Worm (Caenorhabditis elegans): ENCODE results near the gene F47B10.4.

F47B10.4 gene

DNA sequence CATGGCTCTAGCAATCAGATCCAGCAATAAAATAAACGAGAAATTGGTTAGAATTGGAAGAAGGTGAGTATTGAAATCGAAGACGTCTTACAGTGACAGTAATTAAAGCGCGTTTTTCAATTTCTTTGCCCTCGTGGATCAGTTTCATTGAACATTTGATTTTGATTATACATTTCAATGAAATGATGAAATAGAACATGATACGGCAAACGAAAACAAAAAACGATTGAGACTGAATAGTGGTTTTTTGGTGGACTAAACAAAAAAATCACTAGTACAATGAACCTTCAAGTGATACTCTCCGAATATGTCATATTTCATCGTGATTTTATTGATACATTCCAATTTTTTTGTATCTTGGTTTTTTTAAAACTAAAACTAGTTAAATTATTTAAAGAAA is 5.4 kb downstream of the F47B10.4 start, which contains the start of gene haly-1:
TSS of gene haly-1 (minus strand) at position 101 of the 400 bp plus-strand sequence.
- no peak for TF ChIP-seq blmp-1 (tag; optimal IDR thresholded peaks at IDR 0.05)
- no peak for TF ChIP-seq C34B4.2 (tag; optimal IDR thresholded peaks at IDR 0.05)
- TF ChIP-seq ceh-63 (GFP tag; optimal IDR thresholded peaks at IDR 0.05) = no peak
- no peak for TF ChIP-seq nhr-28 (tag; optimal IDR thresholded peaks at IDR 0.05)
- TF ChIP-seq ces-1 (GFP tag; optimal IDR thresholded peaks at IDR 0.05) = no peak
- no peak for TF ChIP-seq vab-15 (tag; optimal IDR thresholded peaks at IDR 0.05)
- no peak for TF ChIP-seq rnt-1 (tag; optimal IDR thresholded peaks at IDR 0.05)
- TF ChIP-seq ets-5 (GFP tag; IDR thresholded peaks at IDR 0.05) = no peak
- TF ChIP-seq isw-1 (GFP tag; IDR thresholded peaks at IDR 0.05) = no peak
- TF ChIP-seq skn-1 (tag; optimal IDR thresholded peaks at IDR 0.05) = no peak
- no peak for TF ChIP-seq ceh-82 (tag; optimal IDR thresholded peaks at IDR 0.05)
- TF ChIP-seq unc-98 (GFP tag; IDR thresholded peaks at IDR 0.05) = no peak
- no peak for TF ChIP-seq unc-30 (tag; optimal IDR thresholded peaks at IDR 0.05)

DNA sequence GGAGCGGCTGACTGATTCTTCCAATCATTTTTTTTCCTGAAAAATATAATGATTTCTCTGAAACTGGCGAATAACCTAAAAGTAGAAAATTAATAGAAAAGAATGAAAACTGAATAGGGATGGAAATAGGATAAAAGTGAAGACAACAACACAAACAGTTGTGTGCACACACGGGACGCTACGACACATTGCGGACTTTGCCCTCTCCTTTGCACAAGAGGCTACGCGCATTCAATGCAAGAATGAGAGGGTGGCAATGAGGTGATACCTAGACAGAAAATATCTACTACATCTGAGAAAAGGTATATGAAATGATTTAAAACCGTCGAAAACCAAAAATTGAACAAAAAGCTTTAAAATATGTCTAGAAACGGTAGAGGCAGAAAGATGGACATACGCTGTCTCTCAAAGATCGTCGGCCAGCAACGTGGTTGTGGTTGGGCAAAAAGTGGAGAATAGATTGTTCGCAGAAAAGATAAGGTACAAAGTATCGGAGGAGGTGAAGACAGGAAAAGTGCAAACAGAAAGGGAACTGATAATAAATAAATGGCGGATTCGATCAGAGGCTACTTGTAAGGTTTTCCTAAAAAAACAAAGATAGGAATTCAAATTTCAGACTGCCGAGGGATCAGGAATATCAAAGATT is 9.1 kb downstream of the F47B10.4 start, which contains the start of gene suca-1:
TSS of gene suca-1 (minus strand) at position 36 of the 646 bp plus-strand sequence.
- TF ChIP-seq nhr-237 (tag; optimal IDR thresholded peaks at IDR 0.05) = no peak
- TF ChIP-seq isw-1 (GFP tag; IDR thresholded peaks at IDR 0.05) = 0 out of 2 replicates have a peak, but pooled peaks have one; percentile 6
- TF ChIP-seq sptf-1 (tag; optimal IDR thresholded peaks at IDR 0.05) = no peak
- TF ChIP-seq nhr-71 (tag; optimal IDR thresholded peaks at IDR 0.05) = peak; percentile 51
- TF ChIP-seq hpl-2 (GFP tag; optimal IDR thresholded peaks at IDR 0.05) = no peak
- no peak for TF ChIP-seq unc-30 (tag; optimal IDR thresholded peaks at IDR 0.05)
- TF ChIP-seq skn-1 (tag; optimal IDR thresholded peaks at IDR 0.05) = no peak
- TF ChIP-seq tbx-2 (tag; optimal IDR thresholded peaks at IDR 0.05) = peak; percentile 21
- peak; percentile 3 for TF ChIP-seq dsc-1 (tag; optimal IDR thresholded peaks at IDR 0.05)
- peak in 2 of 3 experiments; percentile 17 to 35 for TF ChIP-seq dpl-1 (GFP tag; optimal IDR thresholded peaks at IDR 0.05)
- peak; percentile 72 for TF ChIP-seq mep-1 (tag; optimal IDR thresholded peaks at IDR 0.05)
- TF ChIP-seq mab-9 (GFP tag; IDR thresholded peaks at IDR 0.05) = no peak
- peak; percentile 14 to 50 for TF ChIP-seq lsy-2 (tag; optimal IDR thresholded peaks at IDR 0.05)
- TF ChIP-seq ces-1 (GFP tag; optimal IDR thresholded peaks at IDR 0.05) = no peak
- TF ChIP-seq unc-86 (tag; optimal IDR thresholded peaks at IDR 0.05) = no peak
- no peak for TF ChIP-seq sup-37 (GFP tag; optimal IDR thresholded peaks at IDR 0.05)
- no peak for TF ChIP-seq ets-5 (GFP tag; IDR thresholded peaks at IDR 0.05)
- peak in 1 of 2 experiments; percentile 27 for TF ChIP-seq mdl-1 (tag; optimal IDR thresholded peaks at IDR 0.05)
- peak; percentile 61 for TF ChIP-seq nhr-20 (tag; optimal IDR thresholded peaks at IDR 0.05)
- peak; percentile 93 for TF ChIP-seq F16B12.6 (tag; optimal IDR thresholded peaks at IDR 0.05)
- TF ChIP-seq C04F5.9 (tag; optimal IDR thresholded peaks at IDR 0.05) = no peak
- TF ChIP-seq ama-1 (optimal IDR thresholded peaks at IDR 0.05) = no peak
- peak; percentile 24 for TF ChIP-seq xbp-1 (tag; optimal IDR thresholded peaks at IDR 0.05)
- TF ChIP-seq jun-1 (tag; optimal IDR thresholded peaks at IDR 0.05) = peak; percentile 7
- TF ChIP-seq fkh-10 (GFP tag; optimal IDR thresholded peaks at IDR 0.05) = no peak
- TF ChIP-seq unc-98 (GFP tag; IDR thresholded peaks at IDR 0.05) = no peak
- TF ChIP-seq pag-3 (tag; optimal IDR thresholded peaks at IDR 0.05; ENCODE audit: borderline replicate concordance, insufficient read depth) = no peak
- peak in 1 of 3 experiments; percentile 62 for TF ChIP-seq ceh-82 (tag; optimal IDR thresholded peaks at IDR 0.05)
- no peak for TF ChIP-seq Y116A8C.19 (tag; optimal IDR thresholded peaks at IDR 0.05; ENCODE audit: borderline replicate concordance)
- TF ChIP-seq hlh-17 (GFP tag; optimal IDR thresholded peaks at IDR 0.05; ENCODE audit: borderline replicate concordance) = no peak
- TF ChIP-seq tlp-1 (tag; optimal IDR thresholded peaks at IDR 0.05) = no peak
- no peak for TF ChIP-seq elt-3 (tag; optimal IDR thresholded peaks at IDR 0.05)
- no peak for TF ChIP-seq mef-2 (tag; optimal IDR thresholded peaks at IDR 0.05)
- TF ChIP-seq nhr-19 (GFP tag; conservative IDR thresholded peaks at IDR 0.05) = peak; percentile 35
- TF ChIP-seq snpc-4 (tag; optimal IDR thresholded peaks at IDR 0.05) = no peak
- peak; percentile 83 for TF ChIP-seq blmp-1 (tag; optimal IDR thresholded peaks at IDR 0.05)
- TF ChIP-seq lin-35 (GFP tag; optimal IDR thresholded peaks at IDR 0.05) = peak; percentile 40 to 54
- TF ChIP-seq alr-1 (tag; optimal IDR thresholded peaks at IDR 0.05; ENCODE audit: borderline replicate concordance) = no peak
- TF ChIP-seq lin-39 (tag; optimal IDR thresholded peaks at IDR 0.05) = no peak
- no peak for TF ChIP-seq nhr-85 (tag)
- TF ChIP-seq nhr-76 (tag; optimal IDR thresholded peaks at IDR 0.05) = no peak
- no peak for TF ChIP-seq hlh-4 (tag; optimal IDR thresholded peaks at IDR 0.05)
- no peak for TF ChIP-seq ceh-88 (GFP tag; IDR thresholded peaks at IDR 0.05)
- no peak for TF ChIP-seq unc-130 (tag; optimal IDR thresholded peaks at IDR 0.05)

Data from whole organism, L1 larva.